Worm (Caenorhabditis elegans): ENCODE measurements around the gene math-34.
"Not testable (repeated sequence)": the region's sequence is repeated elsewhere in the genome, so short reads cannot be mapped to it uniquely, and the experiment has no call there.

DNA sequence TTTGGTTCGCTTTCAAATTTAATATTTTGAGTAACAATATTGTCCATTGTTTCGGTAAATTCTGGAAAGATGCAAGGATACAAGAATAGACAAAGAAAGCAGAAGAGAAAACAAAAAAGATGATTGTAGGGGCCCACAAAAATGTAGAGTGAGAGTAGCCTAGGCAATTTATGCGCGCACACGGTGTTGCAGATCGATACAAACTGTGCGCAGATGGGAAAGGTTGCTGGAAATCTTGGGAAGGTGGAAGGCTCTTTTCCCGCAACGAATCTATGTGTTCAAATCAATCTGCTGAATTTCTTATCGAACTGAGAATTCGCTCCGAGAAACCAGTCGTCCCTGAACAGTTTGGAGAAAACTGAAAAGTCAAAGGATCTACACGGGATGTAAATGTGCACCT lies 31.9 kb downstream of the math-34 start, which contains the start of gene btb-10:
- TF ChIP-seq fos-1 (tag; optimal IDR thresholded peaks at IDR 0.05); Y116A8C.19 (tag; optimal IDR thresholded peaks at IDR 0.05; ENCODE audit: borderline replicate concordance): not testable (repeated sequence)

Measured in whole organism, L1 larva.